Worm (Caenorhabditis elegans): Measurements from ENCODE around the gene T22B7.22.

- TF ChIP-seq sdc-2 (tag; optimal IDR thresholded peaks at IDR 0.05) (no peak), ttx-3 (tag; optimal IDR thresholded peaks at IDR 0.05) (no peak), lim-6 (tag; optimal IDR thresholded peaks at IDR 0.05) (no peak), ceh-22 (tag; optimal IDR thresholded peaks at IDR 0.05) (no peak), unc-42 (tag; optimal IDR thresholded peaks at IDR 0.05) (no peak), lin-11 (tag; optimal IDR thresholded peaks at IDR 0.05) (no peak), rnt-1 (tag; optimal IDR thresholded peaks at IDR 0.05) (no peak), nhr-232 (tag; optimal IDR thresholded peaks at IDR 0.05) (no peak), nhr-11 (tag; optimal IDR thresholded peaks at IDR 0.05) (no peak)
These were observed at the start of gene T22B7.22 for ce11 chrX:5659614-5660013.
